Worm (Caenorhabditis elegans): ENCODE data around the gene pgap-1.

ce11 chrV:11216137-11216536 is 25.5 kb upstream of the pgap-1 start:
- TF ChIP-seq W03F9.2 (tag; optimal IDR thresholded peaks at IDR 0.05) (no peak), dao-5 (tag; optimal IDR thresholded peaks at IDR 0.05) (no peak)

All from whole organism, L4/young adult.